Worm (Caenorhabditis elegans) whole organism, L2 larva: ENCODE results near the gene sap-140.

ENCODE experiments used
- C34F6.9 ChIP-seq: fragments of 150-350 bp; optimal IDR thresholded peaks from 2 replicates; lab custom pipeline; 2014; ENCODE audit warnings: missing biosample characterization, missing genetic modification characterization
- F13H6.1 ChIP-seq: sonication (generic microtip); optimal IDR thresholded peaks from 2 replicates; lab custom pipeline; 2016; ENCODE audit warnings: missing genetic modification characterization, missing compliant biosample characterization
- R02D3.7 ChIP-seq: fragments of 150-350 bp; optimal IDR thresholded peaks from 2 replicates; lab custom pipeline; 2014; ENCODE audit warnings: missing biosample characterization, missing genetic modification characterization
- ZK546.5 ChIP-seq: sonication (generic microtip); optimal IDR thresholded peaks from 2 replicates; lab custom pipeline; 2017; ENCODE audit warnings: missing biosample characterization, missing genetic modification characterization
- aly-2 ChIP-seq: fragments of 150-350 bp; optimal IDR thresholded peaks from 2 replicates; lab custom pipeline; 2014; ENCODE audit warnings: missing biosample characterization, missing genetic modification characterization
- ama-1 ChIP-seq: fragments of 150-350 bp; optimal IDR thresholded peaks from 2 replicates; lab custom pipeline; 2018; ENCODE audit warnings: inconsistent platforms
- blmp-1 ChIP-seq: sonication (generic microtip); optimal IDR thresholded peaks from 2 replicates; lab custom pipeline; 2017; ENCODE audit warnings: missing genetic modification characterization, mild to moderate bottlenecking, missing compliant biosample characterization, antibody characterized with exemption, moderate library complexity; ENCODE audit not compliant: insufficient read depth
- ceh-16 ChIP-seq: fragments of 150-350 bp; optimal IDR thresholded peaks from 2 replicates; lab custom pipeline; 2014; ENCODE audit warnings: missing biosample characterization, missing genetic modification characterization
- ceh-82 ChIP-seq: fragments of 150-350 bp; optimal IDR thresholded peaks from 2 replicates; lab custom pipeline; 2014; ENCODE audit warnings: missing biosample characterization, missing genetic modification characterization
- crh-2 ChIP-seq: sonication (generic microtip); optimal IDR thresholded peaks from 2 replicates; lab custom pipeline; 2017; ENCODE audit warnings: missing biosample characterization, missing genetic modification characterization
- elt-1 ChIP-seq: fragments of 150-350 bp; optimal IDR thresholded peaks from 2 replicates; lab custom pipeline; 2014; ENCODE audit warnings: missing biosample characterization, missing genetic modification characterization
- elt-3 ChIP-seq: sonication (generic microtip); optimal IDR thresholded peaks from 2 replicates; lab custom pipeline; 2017; ENCODE audit warnings: missing biosample characterization, missing genetic modification characterization
- fos-1 ChIP-seq: fragments of 150-350 bp; optimal IDR thresholded peaks from 2 replicates; lab custom pipeline; 2014; ENCODE audit warnings: missing biosample characterization, missing genetic modification characterization
- gmeb-1 ChIP-seq: fragments of 150-350 bp; optimal IDR thresholded peaks from 2 replicates; lab custom pipeline; 2014; ENCODE audit warnings: missing biosample characterization, missing genetic modification characterization
- lin-13 ChIP-seq: fragments of 150-350 bp; optimal IDR thresholded peaks from 2 replicates; lab custom pipeline; 2014; ENCODE audit warnings: missing biosample characterization, missing genetic modification reagents, missing genetic modification characterization
- lsy-2 ChIP-seq, 2 experiments: fragments of 150-350 bp in 1 of 2; sonication (generic microtip) in 1 of 2; optimal IDR thresholded peaks; 2 replicates each; lab custom pipeline; 2014 to 2017; ENCODE audit warnings: missing biosample characterization in 2 of 2, missing genetic modification characterization in 2 of 2
- mab-5 ChIP-seq: fragments of 150-350 bp; optimal IDR thresholded peaks from 2 replicates; lab custom pipeline; 2014; ENCODE audit warnings: missing biosample characterization, missing genetic modification characterization
- mbf-1 ChIP-seq: sonication (generic microtip); optimal IDR thresholded peaks from 2 replicates; lab custom pipeline; 2017; ENCODE audit warnings: missing biosample characterization, missing genetic modification characterization
- mdl-1 ChIP-seq, 2 experiments: fragments of 150-350 bp in 1 of 2; sonication (generic microtip) in 1 of 2; optimal IDR thresholded peaks; 2 replicates each; lab custom pipeline; 2017; ENCODE audit warnings: missing biosample characterization in 2 of 2, missing genetic modification characterization in 2 of 2
- nhr-10 ChIP-seq: sonication (generic microtip); optimal IDR thresholded peaks from 2 replicates; lab custom pipeline; 2017; ENCODE audit warnings: missing biosample characterization, missing genetic modification characterization
- nhr-129 ChIP-seq: fragments of 150-350 bp; optimal IDR thresholded peaks from 2 replicates; lab custom pipeline; 2014; ENCODE audit warnings: missing biosample characterization, missing genetic modification characterization
- nhr-21 ChIP-seq: fragments of 150-350 bp; optimal IDR thresholded peaks from 2 replicates; lab custom pipeline; 2014; ENCODE audit warnings: missing biosample characterization, missing genetic modification characterization
- nhr-237 ChIP-seq: fragments of 150-350 bp; optimal IDR thresholded peaks from 2 replicates; lab custom pipeline; 2014; ENCODE audit warnings: missing biosample characterization, missing genetic modification characterization
- nhr-25 ChIP-seq: fragments of 150-350 bp; sonication (generic microtip); optimal IDR thresholded peaks from 3 replicates; lab custom pipeline; 2014; ENCODE audit warnings: missing biosample characterization, missing genetic modification characterization
- nhr-6 ChIP-seq: fragments of 150-350 bp; optimal IDR thresholded peaks from 2 replicates; lab custom pipeline; 2014; ENCODE audit warnings: missing biosample characterization, missing genetic modification characterization
- nhr-77 ChIP-seq: fragments of 150-350 bp; optimal IDR thresholded peaks from 2 replicates; lab custom pipeline; 2014; ENCODE audit warnings: missing biosample characterization, missing genetic modification characterization
- peb-1 ChIP-seq: fragments of 150-350 bp; optimal IDR thresholded peaks from 2 replicates; lab custom pipeline; 2014; ENCODE audit warnings: missing biosample characterization, missing genetic modification characterization
- sma-9 ChIP-seq, 2 experiments: fragments of 150-350 bp in 1 of 2; sonication (generic microtip) in 1 of 2; optimal IDR thresholded peaks; 2 replicates each; lab custom pipeline; 2014 to 2016; ENCODE audit warnings: missing genetic modification characterization in 2 of 2, mild to moderate bottlenecking in 1 of 2, missing biosample characterization in 1 of 2, missing compliant biosample characterization in 1 of 2, missing genetic modification reagents in 1 of 2, moderate library complexity in 1 of 2
- unc-55 ChIP-seq: fragments of 150-350 bp; sonication (generic microtip); optimal IDR thresholded peaks from 3 replicates; lab custom pipeline; 2014; ENCODE audit warnings: missing biosample characterization, missing genetic modification reagents, missing genetic modification characterization
- unc-62 ChIP-seq: fragments of 150-350 bp; optimal IDR thresholded peaks from 2 replicates; lab custom pipeline; 2014; ENCODE audit warnings: missing biosample characterization, missing genetic modification reagents, missing genetic modification characterization
- zag-1 ChIP-seq: fragments of 150-350 bp; optimal IDR thresholded peaks from 2 replicates; lab custom pipeline; 2014; ENCODE audit warnings: missing biosample characterization, missing genetic modification characterization

sap-140 gene

DNA sequence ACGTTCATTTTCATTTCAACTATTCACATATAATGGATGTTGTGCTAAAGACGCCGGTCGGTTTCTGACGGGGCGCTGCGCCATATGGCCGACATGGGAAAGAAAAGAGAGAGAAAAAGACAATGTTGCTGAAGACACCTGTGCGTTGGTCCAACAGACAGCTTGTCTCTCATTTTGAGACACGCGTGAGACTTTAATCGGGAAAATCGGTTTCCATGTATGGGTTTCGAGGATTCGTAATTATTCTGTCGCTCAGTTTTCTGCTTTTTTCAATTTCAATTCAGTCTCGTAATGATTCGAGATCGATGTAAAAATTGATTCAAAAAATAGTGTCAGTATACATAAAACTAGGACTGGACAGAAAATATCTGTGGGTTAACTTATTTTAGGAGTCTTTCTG, 31.3 kb downstream of the sap-140 start:
- TF ChIP-seq lsy-2 (tag; optimal IDR thresholded peaks at IDR 0.05; lab: Kevin White, UChicago) (peak in 1 of 2 experiments; percentile 19), nhr-237 (tag; lab: Kevin White, UChicago) (no peak)

DNA sequence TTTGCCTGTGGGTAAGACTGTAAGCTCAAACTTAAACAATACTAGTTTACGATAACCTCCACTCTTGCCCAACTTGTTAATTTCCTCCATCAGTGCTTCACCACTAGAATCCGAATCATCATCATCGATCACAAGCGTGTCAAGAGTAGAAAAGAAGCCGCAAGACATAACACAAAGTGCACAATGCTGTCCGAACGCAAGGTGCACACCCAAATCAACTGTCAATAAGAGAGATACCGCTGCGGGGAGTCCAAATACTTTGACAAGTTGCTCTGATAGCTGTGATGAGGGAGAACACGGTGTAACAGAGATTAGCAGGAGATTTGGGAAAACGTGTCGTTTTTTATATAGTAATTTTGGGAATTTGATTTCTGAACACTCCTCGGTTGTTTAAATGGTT, 31.8 kb downstream of the sap-140 start:
- TF ChIP-seq nhr-21 (tag; lab: Kevin White, UChicago) (no peak), nhr-25 (tag; lab: Kevin White, UChicago) (no peak), peb-1 (tag; lab: Kevin White, UChicago) (no peak), unc-55 (no peak), R02D3.7 (no peak), elt-3 (tag; lab: Kevin White, UChicago) (no peak), mab-5 (no peak), aly-2 (tag; lab: Kevin White, UChicago) (no peak), lin-13 (GFP tag; lab: Kevin White, UChicago) (no peak), blmp-1 (tag; lab: Kevin White, UChicago) (no peak), ceh-16 (tag; lab: Kevin White, UChicago) (no peak)

DNA sequence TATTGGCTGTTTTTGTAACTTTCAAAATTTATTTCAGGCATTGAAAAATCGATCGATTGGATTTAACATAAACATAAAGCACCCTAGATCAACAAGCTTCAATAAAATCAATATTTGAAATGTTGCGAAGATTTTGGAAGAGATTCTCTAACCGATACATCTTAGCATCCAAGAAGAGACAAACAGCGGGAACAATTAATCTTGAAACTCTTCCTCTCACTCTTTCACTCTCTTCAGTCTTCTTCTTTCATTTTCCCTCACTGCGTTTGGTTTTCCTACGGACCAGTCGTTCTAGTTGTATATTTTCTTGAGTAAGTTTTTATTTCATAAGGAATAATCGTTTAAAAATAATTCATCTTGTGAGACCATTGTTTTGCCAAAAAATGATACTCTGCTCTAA, 33.5 kb downstream of the sap-140 start:
- TF ChIP-seq lsy-2 (tag; optimal IDR thresholded peaks at IDR 0.05; lab: Kevin White, UChicago) (peak in 1 of 2 experiments; percentile 8), unc-55 (peak; percentile 54), mab-5 (peak; percentile 13), ceh-82 (tag; lab: Kevin White, UChicago) (no peak)

DNA sequence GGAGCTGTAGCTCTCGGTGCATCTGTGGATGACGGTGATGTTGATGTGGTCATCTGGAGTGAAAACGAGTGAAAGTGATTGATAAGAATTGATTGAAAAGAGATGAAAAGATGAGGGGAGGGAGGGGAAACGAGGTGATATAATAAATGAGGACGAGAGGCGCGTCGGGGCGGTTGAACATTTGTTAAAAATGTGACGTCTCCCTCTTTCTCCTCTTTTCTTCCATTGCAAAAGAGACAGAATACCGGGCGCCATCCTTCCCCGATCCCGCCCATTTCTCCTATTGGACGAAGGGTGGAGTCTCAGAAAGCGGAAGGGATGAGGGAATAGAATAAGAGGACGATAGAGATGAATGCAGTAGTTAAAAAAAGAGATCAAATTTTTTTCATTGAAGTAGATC, 35.1 kb downstream of the sap-140 start:
- peak; percentile 61 for TF ChIP-seq unc-55
- peak; percentile 25 for TF ChIP-seq nhr-25 (tag; lab: Kevin White, UChicago)
- no peak for TF ChIP-seq nhr-21 (tag; lab: Kevin White, UChicago)
- TF ChIP-seq lsy-2 (tag; optimal IDR thresholded peaks at IDR 0.05; lab: Kevin White, UChicago), result peak; percentile 46 to 82
- TF ChIP-seq unc-62, result peak; percentile 64
- no peak for TF ChIP-seq gmeb-1 (tag; lab: Kevin White, UChicago)
- peak; percentile 34 for TF ChIP-seq ceh-16 (tag; lab: Kevin White, UChicago)
- TF ChIP-seq nhr-6, result no peak
- peak; percentile 63 for TF ChIP-seq lin-13 (GFP tag; lab: Kevin White, UChicago)
- TF ChIP-seq mdl-1 (tag; optimal IDR thresholded peaks at IDR 0.05; lab: Kevin White, UChicago), result peak in 1 of 2 experiments; percentile 4
- peak; percentile 9 for TF ChIP-seq F13H6.1 (tag; lab: Kevin White, UChicago)
- peak; percentile 81 for TF ChIP-seq blmp-1 (tag; lab: Kevin White, UChicago)
- TF ChIP-seq C34F6.9, result peak; percentile 22
- peak; percentile 33 for TF ChIP-seq crh-2
- peak; percentile 59 for TF ChIP-seq nhr-129 (tag; lab: Kevin White, UChicago)
- no peak for TF ChIP-seq R02D3.7
- TF ChIP-seq mab-5, result peak; percentile 95
- TF ChIP-seq zag-1 (tag; lab: Kevin White, UChicago), result no peak
- TF ChIP-seq, all 48 proteins: peak for 13

DNA sequence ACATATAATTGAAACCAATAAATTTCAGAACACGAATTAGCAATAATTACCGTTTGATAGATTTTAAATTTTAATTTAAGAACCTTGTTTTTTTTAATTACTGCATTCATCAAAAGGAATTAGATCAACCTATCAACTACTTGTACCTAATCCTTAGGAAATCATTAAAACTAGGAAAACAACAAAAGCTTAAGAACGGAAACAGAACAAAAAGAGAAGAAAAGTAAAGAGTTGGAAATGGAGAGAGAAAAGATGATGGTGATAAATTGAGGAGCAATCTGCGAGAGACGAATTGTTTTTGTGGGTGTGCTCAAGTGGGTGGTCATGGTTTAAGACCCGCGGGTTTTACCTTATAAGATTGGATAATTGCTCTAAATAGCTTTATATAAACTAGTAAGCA, 35.8 kb downstream of the sap-140 start:
- TF ChIP-seq crh-2 (no peak), unc-62 (no peak), unc-55 (peak; percentile 55), mab-5 (peak; percentile 54), lsy-2 (tag; optimal IDR thresholded peaks at IDR 0.05; lab: Kevin White, UChicago) (no peak)

DNA sequence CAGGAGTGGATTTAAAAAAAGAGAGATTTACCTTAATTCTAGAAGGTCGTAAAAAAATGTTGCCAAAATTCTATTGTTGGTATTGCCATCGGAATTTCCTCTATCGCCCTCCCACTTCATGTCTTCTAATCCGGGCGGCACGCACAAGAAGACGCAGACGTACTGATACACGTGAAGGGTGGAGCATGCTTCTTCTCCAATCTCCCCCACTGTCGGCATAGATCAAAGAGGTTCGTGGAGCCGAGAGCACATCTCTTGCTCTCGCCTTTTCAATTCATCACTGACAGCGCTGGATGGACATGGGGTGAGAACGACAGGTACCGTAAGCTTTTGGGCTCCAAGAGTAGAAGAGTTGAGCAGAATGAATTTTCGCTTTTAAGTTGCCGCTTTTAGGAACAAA, 37.0 kb downstream of the sap-140 start, which contains the start of gene lin-39:
Gene lin-39 (minus strand): TSS at position 74 of the 400 bp plus-strand sequence.
- TF ChIP-seq mab-5, result peak; percentile 36
- TF ChIP-seq mdl-1 (tag; optimal IDR thresholded peaks at IDR 0.05; lab: Kevin White, UChicago), result peak in 1 of 2 experiments; percentile 56
- peak in 1 of 2 experiments; percentile 38 for TF ChIP-seq lsy-2 (tag; optimal IDR thresholded peaks at IDR 0.05; lab: Kevin White, UChicago)
- TF ChIP-seq ZK546.5 (tag; lab: Kevin White, UChicago), result no peak
- peak; percentile 35 for TF ChIP-seq unc-55
- TF ChIP-seq fos-1 (tag; lab: Kevin White, UChicago), result no peak
- peak; percentile 5 for TF ChIP-seq nhr-129 (tag; lab: Kevin White, UChicago)

DNA sequence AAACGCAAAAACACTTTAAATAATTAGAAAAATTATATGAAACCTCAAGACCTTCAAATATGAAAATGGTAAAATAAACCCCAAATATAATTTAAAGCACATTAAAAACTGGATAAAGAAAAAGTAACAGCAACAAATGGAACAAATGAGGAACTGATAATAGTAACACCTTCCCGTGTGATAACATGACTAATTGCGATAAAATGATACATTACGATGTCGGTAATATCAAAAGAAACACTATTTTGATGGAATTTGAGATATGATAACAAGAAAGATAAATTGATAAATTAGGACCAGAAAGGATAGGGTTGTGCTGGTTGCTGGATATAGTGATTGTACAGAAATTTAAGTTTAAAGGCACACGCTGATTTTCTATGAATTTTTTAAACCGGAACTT, 42.5 kb downstream of the sap-140 start:
- no peak for TF ChIP-seq nhr-237 (tag; lab: Kevin White, UChicago)
- no peak for TF ChIP-seq mab-5
- TF ChIP-seq lsy-2 (tag; optimal IDR thresholded peaks at IDR 0.05; lab: Kevin White, UChicago), result no peak
- TF ChIP-seq sma-9 (GFP tag; optimal IDR thresholded peaks at IDR 0.05; lab: Kevin White, UChicago), result no peak
- TF ChIP-seq sma-9 (tag; optimal IDR thresholded peaks at IDR 0.05; lab: Kevin White, UChicago), result no peak
- TF ChIP-seq gmeb-1 (tag; lab: Kevin White, UChicago), result no peak
- TF ChIP-seq nhr-77 (tag; lab: Kevin White, UChicago), result no peak
- no peak for TF ChIP-seq zag-1 (tag; lab: Kevin White, UChicago)
- TF ChIP-seq mbf-1, result no peak
- TF ChIP-seq elt-1 (tag; lab: Kevin White, UChicago), result no peak
- TF ChIP-seq ama-1, result no peak
- TF ChIP-seq fos-1 (tag; lab: Kevin White, UChicago), result no peak
- TF ChIP-seq nhr-10 (tag; lab: Kevin White, UChicago), result no peak
- no peak for TF ChIP-seq nhr-129 (tag; lab: Kevin White, UChicago)
- TF ChIP-seq elt-3 (tag; lab: Kevin White, UChicago), result no peak
- TF ChIP-seq C34F6.9, result no peak
- TF ChIP-seq unc-62, result no peak
